Fruit fly (Drosophila melanogaster) whole organism, wandering third instar larva: Measurements from ENCODE around the gene fz4.

Experiments
- Abd-B ChIP-seq: fragments of >200 bp; optimal IDR thresholded peaks from 2 replicates; lab custom pipeline; 2017; ENCODE audit warnings: missing biosample characterization, missing genetic modification characterization
- CG32264 ChIP-seq: fragments of 200-800 bp; sonication (Bioruptor generic); optimal IDR thresholded peaks from 2 replicates; lab custom pipeline; 2016; ENCODE audit warnings: missing biosample characterization, missing genetic modification characterization
- CG9705 ChIP-seq: fragments of 200-800 bp; sonication (Bioruptor generic); optimal IDR thresholded peaks from 2 replicates; lab custom pipeline; 2018; ENCODE audit warnings: missing biosample characterization, mild to moderate bottlenecking, missing genetic modification characterization
- CrebA ChIP-seq: fragments of 200-800 bp; sonication (Bioruptor generic); optimal IDR thresholded peaks from 2 replicates; lab custom pipeline; 2016; ENCODE audit warnings: missing biosample characterization, mild to moderate bottlenecking, missing genetic modification characterization, borderline replicate concordance
- Dfd ChIP-seq: fragments of >200 bp; optimal IDR thresholded peaks from 2 replicates; lab custom pipeline; 2017; ENCODE audit warnings: missing biosample characterization, missing genetic modification characterization
- Dif ChIP-seq: fragments of 200-275, 200-300 bp; sonication (Bioruptor generic); optimal IDR thresholded peaks from 2 replicates; lab custom pipeline; 2018; ENCODE audit warnings: missing biosample characterization, missing genetic modification characterization; ENCODE audit not compliant: partially characterized antibody
- HLH106 ChIP-seq: fragments of 200-800 bp; optimal IDR thresholded peaks from 3 replicates; lab custom pipeline; 2019; ENCODE audit warnings: missing biosample characterization, mild to moderate bottlenecking, missing genetic modification characterization, moderate library complexity
- Hnf4 ChIP-seq: fragments of 200-800 bp; sonication (Bioruptor generic); optimal IDR thresholded peaks from 2 replicates; lab custom pipeline; 2016; ENCODE audit warnings: missing biosample characterization, mild to moderate bottlenecking, missing genetic modification characterization
- Hr83 ChIP-seq: fragments of 200-300 bp; sonication (Bioruptor generic); optimal IDR thresholded peaks from 2 replicates; lab custom pipeline; 2016; ENCODE audit warnings: missing biosample characterization, mild to moderate bottlenecking, missing genetic modification characterization, moderate library complexity; ENCODE audit not compliant: poor library complexity, severe bottlenecking
- Mio ChIP-seq: sonication (Bioruptor generic); optimal IDR thresholded peaks from 2 replicates; lab custom pipeline; 2016; ENCODE audit warnings: missing biosample characterization, missing genetic modification characterization
- Myc ChIP-seq: fragments of >200 bp; optimal IDR thresholded peaks from 2 replicates; lab custom pipeline; 2017
- Rel ChIP-seq, 2 experiments: fragments of 200-800 bp; sonication (Bioruptor generic) in 1 of 2; optimal IDR thresholded peaks; 2 replicates in 1 of 2; 3 replicates in 1 of 2; lab custom pipeline; 2016 to 2019; ENCODE audit warnings: mild to moderate bottlenecking in 2 of 2, missing biosample characterization in 2 of 2, missing genetic modification characterization in 2 of 2, moderate library complexity in 1 of 2
- Vsx2 ChIP-seq: fragments of 200-300, 225-300 bp; sonication (Bioruptor generic); optimal IDR thresholded peaks from 2 replicates; lab custom pipeline; 2018; ENCODE audit warnings: missing biosample characterization, missing genetic modification characterization; ENCODE audit not compliant: partially characterized antibody
- br ChIP-seq: fragments of 200-800 bp; sonication (Bioruptor generic); optimal IDR thresholded peaks from 2 replicates; lab custom pipeline; 2016; ENCODE audit warnings: missing biosample characterization, missing genetic modification characterization
- brk ChIP-seq: fragments of 200-800 bp; sonication (Bioruptor generic); optimal IDR thresholded peaks from 2 replicates; lab custom pipeline; 2016; ENCODE audit warnings: missing biosample characterization, mild to moderate bottlenecking, missing genetic modification characterization
- dl ChIP-seq, 2 experiments: fragments of 175-275, 200-275 bp in 1 of 2; fragments of 200-275 bp in 1 of 2; sonication (Bioruptor generic); optimal IDR thresholded peaks; lab custom pipeline; 2018; ENCODE audit warnings: mild to moderate bottlenecking in 2 of 2, missing biosample characterization in 2 of 2, missing genetic modification characterization in 2 of 2, moderate library complexity in 2 of 2; ENCODE audit not compliant: partially characterized antibody in 2 of 2, insufficient read depth in 1 of 2
- dsf ChIP-seq: sonication (Bioruptor generic); optimal IDR thresholded peaks from 2 replicates; lab custom pipeline; 2016; ENCODE audit warnings: missing biosample characterization, missing genetic modification characterization, borderline replicate concordance
- ey ChIP-seq: fragments of 200-800 bp; sonication (Bioruptor generic); optimal IDR thresholded peaks from 2 replicates; lab custom pipeline; 2016; ENCODE audit warnings: missing biosample characterization, missing genetic modification characterization
- foxo ChIP-seq, 2 experiments: fragments of 200-800 bp; sonication (Bioruptor generic); optimal IDR thresholded peaks; 2 replicates in 1 of 2; 3 replicates in 1 of 2; lab custom pipeline; 2016 to 2017; ENCODE audit warnings: missing biosample characterization in 2 of 2, missing genetic modification characterization in 2 of 2
- h ChIP-seq: fragments of 200-800 bp; sonication (Bioruptor generic); optimal IDR thresholded peaks from 3 replicates; lab custom pipeline; 2016; ENCODE audit warnings: missing biosample characterization, mild to moderate bottlenecking, missing genetic modification characterization
- jim ChIP-seq: fragments of 175-275, 200-325 bp; sonication (Bioruptor generic); optimal IDR thresholded peaks from 2 replicates; lab custom pipeline; 2016; ENCODE audit warnings: missing biosample characterization, mild to moderate bottlenecking, missing genetic modification characterization
- lola ChIP-seq: fragments of >200 bp; optimal IDR thresholded peaks from 2 replicates; lab custom pipeline; 2017; ENCODE audit warnings: missing biosample characterization, missing genetic modification characterization
- pan ChIP-seq: fragments of >200 bp; optimal IDR thresholded peaks from 2 replicates; lab custom pipeline; 2017
- psq ChIP-seq: fragments of 200-800 bp; sonication (Bioruptor generic); optimal IDR thresholded peaks from 3 replicates; lab custom pipeline; 2017; ENCODE audit warnings: missing biosample characterization, mild to moderate bottlenecking, missing genetic modification characterization, moderate library complexity
- rgr ChIP-seq: fragments of 200-800 bp; sonication (Bioruptor generic); optimal IDR thresholded peaks from 3 replicates; lab custom pipeline; 2016; ENCODE audit warnings: missing biosample characterization, mild to moderate bottlenecking, missing genetic modification characterization
- sage ChIP-seq: fragments of 200-800 bp; sonication (Bioruptor generic); optimal IDR thresholded peaks from 2 replicates; lab custom pipeline; 2016; ENCODE audit warnings: missing biosample characterization, mild to moderate bottlenecking, missing genetic modification characterization
- sv ChIP-seq: fragments of 200-800 bp; sonication (Bioruptor generic); optimal IDR thresholded peaks from 3 replicates; lab custom pipeline; 2016; ENCODE audit warnings: missing biosample characterization, missing genetic modification characterization
- tai ChIP-seq: sonication (Bioruptor generic); optimal IDR thresholded peaks from 2 replicates; lab custom pipeline; 2016; ENCODE audit warnings: missing biosample characterization, missing genetic modification characterization
- usp ChIP-seq: fragments of >200 bp; optimal IDR thresholded peaks from 2 replicates; lab custom pipeline; 2017; ENCODE audit warnings: missing biosample characterization, missing genetic modification characterization

Gene fz4

DNA sequence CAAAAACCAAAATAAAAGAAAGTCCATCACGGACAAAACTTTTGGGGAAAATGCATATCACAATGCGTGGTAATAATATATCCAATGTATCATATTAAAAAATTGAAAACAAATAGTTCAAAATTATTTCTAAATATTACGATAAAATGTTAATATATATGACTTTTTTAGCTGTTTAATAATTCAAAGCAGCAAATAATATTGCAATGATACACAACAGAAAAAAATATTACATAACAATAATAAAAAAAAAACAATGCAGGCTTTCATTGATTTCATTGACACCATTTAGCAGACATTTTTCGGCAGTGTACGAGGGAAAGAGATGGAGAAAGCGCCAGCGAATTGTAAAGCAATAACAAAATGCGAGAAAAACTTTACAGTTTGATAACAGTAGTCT, 15.3 kb downstream of the fz4 start:
- TF ChIP-seq Mio (GFP tag; lab: Kevin White, UChicago) (no peak), Dfd (no peak), Hnf4 (GFP tag; lab: Kevin White, UChicago) (no peak), Rel (GFP tag; optimal IDR thresholded peaks at IDR 0.05; lab: Kevin White, UChicago) (no peak), Rel (tag; optimal IDR thresholded peaks at IDR 0.05; lab: Kevin White, UChicago) (no peak), foxo (GFP tag; optimal IDR thresholded peaks at IDR 0.05; lab: Kevin White, UChicago) (no peak), psq (GFP tag; lab: Kevin White, UChicago) (no peak), dl (GFP tag; optimal IDR thresholded peaks at IDR 0.05; lab: Kevin White, UChicago; ENCODE audit: insufficient read depth in 1 of 2, partially characterized antibody in 2 of 2) (no peak), ey (GFP tag; lab: Kevin White, UChicago) (no peak), Hr83 (GFP tag; lab: Kevin White, UChicago) (no peak), br (GFP tag; lab: Kevin White, UChicago) (no peak), pan (lab: Kevin White, UChicago) (no peak)

dm6 chrX:7094169-7094568, 16.0 kb downstream of the fz4 start:
- no peak for TF ChIP-seq h (GFP tag; lab: Kevin White, UChicago)
- no peak for TF ChIP-seq sage
- TF ChIP-seq Mio (GFP tag; lab: Kevin White, UChicago) = no peak
- no peak for TF ChIP-seq brk
- TF ChIP-seq Dfd = no peak
- no peak for TF ChIP-seq Rel (GFP tag; optimal IDR thresholded peaks at IDR 0.05; lab: Kevin White, UChicago)
- TF ChIP-seq Rel (tag; optimal IDR thresholded peaks at IDR 0.05; lab: Kevin White, UChicago) = no peak
- no peak for TF ChIP-seq lola
- TF ChIP-seq, all 38 proteins: peak for 0

dm6 chrX:7091909-7092308, 18.2 kb downstream of the fz4 start:
- TF ChIP-seq HLH106 (tag; lab: Kevin White, UChicago) (no peak), CG32264 (GFP tag; lab: Kevin White, UChicago) (no peak), Dif (no peak), h (GFP tag; lab: Kevin White, UChicago) (no peak), lola (no peak), psq (GFP tag; lab: Kevin White, UChicago) (no peak), sv (GFP tag; lab: Kevin White, UChicago) (no peak), rgr (GFP tag; lab: Kevin White, UChicago) (no peak), ey (GFP tag; lab: Kevin White, UChicago) (no peak), dl (GFP tag; optimal IDR thresholded peaks at IDR 0.05; lab: Kevin White, UChicago; ENCODE audit: insufficient read depth in 1 of 2, partially characterized antibody in 2 of 2) (no peak), usp (GFP tag; lab: Kevin White, UChicago) (no peak), jim (GFP tag; lab: Kevin White, UChicago) (no peak), brk (no peak), dsf (GFP tag; lab: Kevin White, UChicago) (no peak), CG9705 (GFP tag; lab: Kevin White, UChicago) (no peak)

dm6 chrX:7086539-7086938, 23.6 kb downstream of the fz4 start:
- TF ChIP-seq Hnf4 (GFP tag; lab: Kevin White, UChicago) (peak; percentile 11), Abd-B (GFP tag; lab: Kevin White, UChicago) (no peak), tai (peak; percentile 29)

- no peak for TF ChIP-seq Rel (GFP tag; optimal IDR thresholded peaks at IDR 0.05; lab: Kevin White, UChicago)
- no peak for TF ChIP-seq Rel (tag; optimal IDR thresholded peaks at IDR 0.05; lab: Kevin White, UChicago)
- TF ChIP-seq Dfd = peak; percentile 11
- TF ChIP-seq, all 38 proteins: peak for 1
These were observed 27.7 kb downstream of the fz4 start for dm6 chrX:7082407-7082806.

DNA sequence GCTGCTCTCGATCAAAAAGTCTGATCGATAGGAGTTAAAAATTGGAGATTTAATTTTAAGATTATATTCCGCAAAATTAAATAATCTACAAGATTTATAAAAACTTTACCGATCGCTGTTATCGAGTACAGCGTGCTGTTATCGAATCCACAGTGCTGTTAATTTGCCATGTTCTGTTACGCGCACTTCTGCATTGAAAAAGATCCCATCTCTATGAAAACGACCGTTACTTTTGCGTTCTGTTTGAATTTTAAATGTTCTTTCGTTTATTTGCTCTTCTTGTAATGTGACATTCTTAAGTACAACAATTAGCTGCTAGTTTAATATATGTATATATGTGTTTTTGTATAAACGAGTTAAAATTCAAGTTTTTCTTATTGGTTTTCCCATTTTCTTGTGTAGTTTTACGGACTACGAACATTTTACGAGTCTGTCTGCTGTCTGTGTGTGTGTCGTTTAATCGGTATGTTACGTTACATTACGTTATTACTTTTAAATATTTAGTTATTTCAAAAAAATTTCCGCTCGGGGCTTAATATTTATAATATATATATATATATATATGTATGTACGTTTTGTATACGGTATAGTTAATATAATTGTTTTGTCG, 35.7 kb downstream of the fz4 start:
- TF ChIP-seq CrebA (no peak), Vsx2 (GFP tag; lab: Kevin White, UChicago) (no peak), Dif (no peak), tai (peak; percentile 0), Myc (no peak), jim (GFP tag; lab: Kevin White, UChicago) (no peak), Abd-B (GFP tag; lab: Kevin White, UChicago) (no peak), foxo (GFP tag; optimal IDR thresholded peaks at IDR 0.05; lab: Kevin White, UChicago) (no peak)
